Worm (Caenorhabditis elegans): Measurements from ENCODE around the gene sss-1.

ce11 chrIV:9849624-9850023, 43.9 kb downstream of the sss-1 start, which contains the start of gene K07F5.8:
- TF ChIP-seq ceh-90 (tag; optimal IDR thresholded peaks at IDR 0.05): no peak
- TF ChIP-seq snpc-4 (tag; optimal IDR thresholded peaks at IDR 0.05): no peak
- no peak for TF ChIP-seq nhr-19 (GFP tag; conservative IDR thresholded peaks at IDR 0.05)
- TF ChIP-seq dpl-1 (GFP tag; optimal IDR thresholded peaks at IDR 0.05): no peak
- TF ChIP-seq nhr-12 (tag; optimal IDR thresholded peaks at IDR 0.05): no peak
- TF ChIP-seq sox-4 (tag; optimal IDR thresholded peaks at IDR 0.05): no peak
- TF ChIP-seq aly-2 (tag; optimal IDR thresholded peaks at IDR 0.05): no peak
- no peak for TF ChIP-seq pqm-1 (tag; optimal IDR thresholded peaks at IDR 0.05)
- no peak for TF ChIP-seq lir-3 (tag; optimal IDR thresholded peaks at IDR 0.05; ENCODE audit: poor library complexity)
- no peak for TF ChIP-seq nhr-76 (tag; optimal IDR thresholded peaks at IDR 0.05)
- no peak for TF ChIP-seq mep-1 (tag; optimal IDR thresholded peaks at IDR 0.05)
- TF ChIP-seq F16B12.6 (tag; optimal IDR thresholded peaks at IDR 0.05): no peak
- TF ChIP-seq skn-1 (tag; optimal IDR thresholded peaks at IDR 0.05): no peak
- no peak for TF ChIP-seq ama-1 (optimal IDR thresholded peaks at IDR 0.05)

Measured in whole organism, L1 larva.